Fruit fly (Drosophila melanogaster) whole organism, embryonic: ENCODE measurements around the gene Sil1.

ENCODE experiments used
- BEAF-32 ChIP-seq: fragments of 200-800 bp; sonication (Bioruptor generic); optimal IDR thresholded peaks from 3 replicates; lab custom pipeline; 2017; ENCODE audit warnings: missing biosample characterization, missing genetic modification characterization, mild to moderate bottlenecking, moderate library complexity, missing genetic modification reagents
- Bgb ChIP-seq: fragments of 200-800 bp; sonication (Bioruptor generic); IDR thresholded peaks from 2 replicates; pipeline ENCODE4 v1.3.6; 2022; ENCODE audit warnings: missing biosample characterization, missing genetic modification characterization; ENCODE audit not compliant: partially characterized antibody
- CG10267 ChIP-seq: fragments of 200-800 bp; sonication (Bioruptor generic); optimal IDR thresholded peaks from 2 replicates; lab custom pipeline; 2018; ENCODE audit warnings: missing biosample characterization, mild to moderate bottlenecking, missing genetic modification characterization, moderate library complexity
- CG12391 ChIP-seq: fragments of 200-800 bp; sonication (Bioruptor generic); optimal IDR thresholded peaks from 3 replicates; lab custom pipeline; 2018; ENCODE audit warnings: missing biosample characterization, mild to moderate bottlenecking, missing genetic modification characterization, moderate library complexity
- CG12659 ChIP-seq: fragments of 200-800 bp; sonication (Bioruptor generic); optimal IDR thresholded peaks from 3 replicates; lab custom pipeline; 2017; ENCODE audit warnings: mild to moderate bottlenecking, missing biosample characterization, missing genetic modification reagents, missing genetic modification characterization
- CG13894 ChIP-seq: fragments of 200-800 bp; sonication (Bioruptor generic); optimal IDR thresholded peaks from 3 replicates; lab custom pipeline; 2018; ENCODE audit warnings: missing biosample characterization, mild to moderate bottlenecking, missing genetic modification characterization, moderate library complexity
- CG14050 ChIP-seq: fragments of 200-800 bp; sonication (Bioruptor generic); IDR thresholded peaks from 3 replicates; pipeline ENCODE4 v1.3.6; 2022; ENCODE audit warnings: missing biosample characterization, missing genetic modification characterization
- CG14710 ChIP-seq: fragments of 200-800 bp; sonication (Bioruptor generic); optimal IDR thresholded peaks from 3 replicates; lab custom pipeline; 2019; ENCODE audit warnings: missing biosample characterization, mild to moderate bottlenecking, missing genetic modification characterization, moderate library complexity
- CG15514 ChIP-seq: fragments of 200-800 bp; sonication (Bioruptor generic); optimal IDR thresholded peaks from 3 replicates; lab custom pipeline; 2017; ENCODE audit warnings: missing biosample characterization, missing genetic modification characterization, mild to moderate bottlenecking, moderate library complexity, missing genetic modification reagents
- CG1603 ChIP-seq: fragments of 200-800 bp; sonication (Bioruptor generic); optimal IDR thresholded peaks from 2 replicates; lab custom pipeline; 2019; ENCODE audit warnings: missing biosample characterization, mild to moderate bottlenecking, missing genetic modification characterization, moderate library complexity
- CG2129 ChIP-seq: fragments of 200-800 bp; sonication (Bioruptor generic); IDR thresholded peaks from 2 replicates; pipeline ENCODE4 v1.3.6; 2022; ENCODE audit warnings: missing biosample characterization, missing genetic modification characterization; ENCODE audit not compliant: partially characterized antibody
- CG32532 ChIP-seq: fragments of 200-800 bp; sonication (Bioruptor generic); IDR thresholded peaks from 2 replicates; pipeline ENCODE4 v1.3.6; 2022; ENCODE audit warnings: missing biosample characterization, missing genetic modification characterization
- CG33557 ChIP-seq: fragments of 200-800 bp; sonication (Bioruptor generic); optimal IDR thresholded peaks from 2 replicates; lab custom pipeline; 2019; ENCODE audit warnings: missing biosample characterization, mild to moderate bottlenecking, missing genetic modification characterization, moderate library complexity
- CG4360 ChIP-seq: fragments of 200-800 bp; sonication (Bioruptor generic); IDR thresholded peaks from 2 replicates; pipeline ENCODE4 v1.3.6; 2022; ENCODE audit warnings: missing biosample characterization, missing genetic modification characterization
- CG4404 ChIP-seq: fragments of 200-800 bp; sonication (Bioruptor generic); IDR thresholded peaks from 2 replicates; pipeline ENCODE4 v1.3.6; 2022; ENCODE audit warnings: missing biosample characterization, missing genetic modification characterization
- CG8290 ChIP-seq, 3 experiments: fragments of 200-800 bp; sonication (Bioruptor generic); optimal IDR thresholded peaks; 2 replicates each; lab custom pipeline; 2016 to 2019; ENCODE audit warnings: missing biosample characterization in 3 of 3, missing genetic modification characterization in 3 of 3, mild to moderate bottlenecking in 2 of 3, moderate library complexity in 1 of 3
- CTCF ChIP-seq: fragments of 200-800 bp; sonication (Bioruptor generic); optimal IDR thresholded peaks from 2 replicates; lab custom pipeline; 2017; ENCODE audit warnings: missing biosample characterization, mild to moderate bottlenecking, missing genetic modification characterization, moderate library complexity
- CoRest ChIP-seq: fragments of 200-800 bp; sonication (Bioruptor generic); optimal IDR thresholded peaks from 3 replicates; lab custom pipeline; 2018; ENCODE audit warnings: missing biosample characterization, mild to moderate bottlenecking, missing genetic modification characterization, moderate library complexity
- Ets97D ChIP-seq: fragments of 200-800 bp; sonication (Bioruptor generic); optimal IDR thresholded peaks from 3 replicates; lab custom pipeline; 2016; ENCODE audit warnings: missing biosample characterization, missing genetic modification characterization
- Fer1 ChIP-seq: fragments of 200-800 bp; sonication (Bioruptor generic); optimal IDR thresholded peaks from 2 replicates; lab custom pipeline; 2017; ENCODE audit warnings: missing biosample characterization, mild to moderate bottlenecking, missing genetic modification characterization
- HmgZ ChIP-seq: fragments of 200-800 bp; sonication (Bioruptor generic); optimal IDR thresholded peaks from 2 replicates; lab custom pipeline; 2018; ENCODE audit warnings: missing biosample characterization, mild to moderate bottlenecking, missing genetic modification characterization
- Hr39 ChIP-seq: fragments of >200 bp; optimal IDR thresholded peaks from 2 replicates; lab custom pipeline; 2017
- Lhr ChIP-seq: fragments of 200-800 bp; sonication (Bioruptor generic); optimal IDR thresholded peaks from 3 replicates; lab custom pipeline; 2017; ENCODE audit warnings: mild to moderate bottlenecking, missing biosample characterization, missing genetic modification reagents, missing genetic modification characterization
- Mrtf ChIP-seq: fragments of 200-800 bp; sonication (Bioruptor generic); IDR thresholded peaks from 3 replicates; pipeline ENCODE4 v1.3.6; 2022; ENCODE audit warnings: missing biosample characterization, missing genetic modification characterization
- Opbp ChIP-seq: fragments of 200-800 bp; sonication (Bioruptor generic); IDR thresholded peaks from 3 replicates; pipeline ENCODE4 v1.3.6; 2022; ENCODE audit warnings: missing biosample characterization, missing genetic modification characterization; ENCODE audit not compliant: partially characterized antibody
- Scr ChIP-seq: fragments of 200-800 bp; sonication (Bioruptor generic); IDR thresholded peaks from 2 replicates; pipeline ENCODE4 v1.3.6; 2022; ENCODE audit warnings: missing biosample characterization, missing genetic modification characterization; ENCODE audit not compliant: partially characterized antibody
- Ssrp ChIP-seq: fragments of 200-800 bp; sonication (Bioruptor generic); optimal IDR thresholded peaks from 2 replicates; lab custom pipeline; 2018; ENCODE audit warnings: missing biosample characterization, mild to moderate bottlenecking, missing genetic modification characterization, moderate library complexity
- Xbp1 ChIP-seq: fragments of 200-800 bp; sonication (Bioruptor generic); optimal IDR thresholded peaks from 3 replicates; lab custom pipeline; 2016; ENCODE audit warnings: missing biosample characterization, mild to moderate bottlenecking, missing genetic modification characterization
- Xrp1 ChIP-seq: fragments of 200-800 bp; sonication (Bioruptor generic); IDR thresholded peaks from 2 replicates; pipeline ENCODE4 v1.3.6; 2022; ENCODE audit warnings: missing biosample characterization, missing genetic modification characterization
- YL-1 ChIP-seq: fragments of 200-800 bp; sonication (Bioruptor generic); optimal IDR thresholded peaks from 3 replicates; lab custom pipeline; 2017; ENCODE audit warnings: missing biosample characterization, mild to moderate bottlenecking, missing genetic modification characterization
- amos ChIP-seq: fragments of 200-800 bp; sonication (Bioruptor generic); IDR thresholded peaks from 2 replicates; pipeline ENCODE4 v1.3.6; 2022; ENCODE audit warnings: missing biosample characterization, missing genetic modification characterization; ENCODE audit not compliant: partially characterized antibody
- az2 ChIP-seq: fragments of 200-800 bp; sonication (Bioruptor generic); optimal IDR thresholded peaks from 3 replicates; lab custom pipeline; 2016; ENCODE audit warnings: missing biosample characterization, missing genetic modification characterization
- cas ChIP-seq: fragments of 200-800 bp; sonication (Bioruptor generic); IDR thresholded peaks from 2 replicates; pipeline ENCODE4 v1.3.6; 2022; ENCODE audit warnings: missing biosample characterization, missing genetic modification characterization
- cwo ChIP-seq: fragments of 200-800 bp; sonication (Bioruptor generic); optimal IDR thresholded peaks from 3 replicates; lab custom pipeline; 2017; ENCODE audit warnings: missing biosample characterization, missing genetic modification characterization, mild to moderate bottlenecking, moderate library complexity, missing genetic modification reagents
- disco-r ChIP-seq: fragments of 200-800 bp; sonication (Bioruptor generic); optimal IDR thresholded peaks from 2 replicates; lab custom pipeline; 2016; ENCODE audit warnings: missing biosample characterization, missing genetic modification characterization
- emc ChIP-seq: fragments of 200-800 bp; sonication (Bioruptor generic); optimal IDR thresholded peaks from 2 replicates; lab custom pipeline; 2016; ENCODE audit warnings: missing biosample characterization, missing genetic modification characterization
- gsb-n ChIP-seq: fragments of 200-800 bp; sonication (Bioruptor generic); optimal IDR thresholded peaks from 3 replicates; lab custom pipeline; 2018; ENCODE audit warnings: missing biosample characterization, mild to moderate bottlenecking, missing genetic modification characterization
- hb ChIP-seq: fragments of 200-800 bp; sonication (Bioruptor generic); IDR thresholded peaks from 3 replicates; pipeline ENCODE4 v1.3.6; 2022; ENCODE audit warnings: missing biosample characterization, missing genetic modification characterization; ENCODE audit not compliant: partially characterized antibody
- insv ChIP-seq, 2 experiments: fragments of 200-800 bp; sonication (Bioruptor generic); optimal IDR thresholded peaks; 3 replicates each; lab custom pipeline; 2016 to 2018; ENCODE audit warnings: missing biosample characterization in 2 of 2, missing genetic modification characterization in 2 of 2
- knrl ChIP-seq: fragments of 200-800 bp; sonication (Bioruptor generic); IDR thresholded peaks from 3 replicates; pipeline ENCODE4 v1.3.6; 2022; ENCODE audit warnings: missing biosample characterization, missing genetic modification characterization; ENCODE audit not compliant: partially characterized antibody
- org-1 ChIP-seq: fragments of 200-800 bp; sonication (Bioruptor generic); optimal IDR thresholded peaks from 2 replicates; lab custom pipeline; 2017; ENCODE audit warnings: missing biosample characterization, missing genetic modification characterization
- peb ChIP-seq: fragments of 200-800 bp; sonication (Bioruptor generic); IDR thresholded peaks from 2 replicates; pipeline ENCODE4 v1.3.6; 2022; ENCODE audit warnings: missing biosample characterization, missing genetic modification characterization
- salm ChIP-seq: fragments of 200-800 bp; sonication (Bioruptor generic); optimal IDR thresholded peaks from 2 replicates; lab custom pipeline; 2018; ENCODE audit warnings: missing biosample characterization, mild to moderate bottlenecking, missing genetic modification characterization
- stwl ChIP-seq: fragments of 200-800 bp; sonication (Bioruptor generic); optimal IDR thresholded peaks from 3 replicates; lab custom pipeline; 2018; ENCODE audit warnings: missing biosample characterization, mild to moderate bottlenecking, missing genetic modification characterization, moderate library complexity
- tap ChIP-seq: fragments of 200-800 bp; optimal IDR thresholded peaks from 3 replicates; lab custom pipeline; 2019; ENCODE audit warnings: missing biosample characterization, mild to moderate bottlenecking, missing genetic modification characterization, moderate library complexity
- unc-4 ChIP-seq: fragments of 200-800 bp; sonication (Bioruptor generic); IDR thresholded peaks from 2 replicates; pipeline ENCODE4 v1.3.6; 2022; ENCODE audit warnings: missing biosample characterization, missing genetic modification characterization; ENCODE audit not compliant: partially characterized antibody
- wek ChIP-seq: fragments of 200-800 bp; sonication (Bioruptor generic); optimal IDR thresholded peaks from 3 replicates; lab custom pipeline; 2018; ENCODE audit warnings: missing biosample characterization, mild to moderate bottlenecking, missing genetic modification characterization, moderate library complexity
- zf30C ChIP-seq: fragments of 200-800 bp; sonication (Bioruptor generic); optimal IDR thresholded peaks from 3 replicates; lab custom pipeline; 2018; ENCODE audit warnings: missing biosample characterization, mild to moderate bottlenecking, missing genetic modification characterization

The Sil1 gene

DNA sequence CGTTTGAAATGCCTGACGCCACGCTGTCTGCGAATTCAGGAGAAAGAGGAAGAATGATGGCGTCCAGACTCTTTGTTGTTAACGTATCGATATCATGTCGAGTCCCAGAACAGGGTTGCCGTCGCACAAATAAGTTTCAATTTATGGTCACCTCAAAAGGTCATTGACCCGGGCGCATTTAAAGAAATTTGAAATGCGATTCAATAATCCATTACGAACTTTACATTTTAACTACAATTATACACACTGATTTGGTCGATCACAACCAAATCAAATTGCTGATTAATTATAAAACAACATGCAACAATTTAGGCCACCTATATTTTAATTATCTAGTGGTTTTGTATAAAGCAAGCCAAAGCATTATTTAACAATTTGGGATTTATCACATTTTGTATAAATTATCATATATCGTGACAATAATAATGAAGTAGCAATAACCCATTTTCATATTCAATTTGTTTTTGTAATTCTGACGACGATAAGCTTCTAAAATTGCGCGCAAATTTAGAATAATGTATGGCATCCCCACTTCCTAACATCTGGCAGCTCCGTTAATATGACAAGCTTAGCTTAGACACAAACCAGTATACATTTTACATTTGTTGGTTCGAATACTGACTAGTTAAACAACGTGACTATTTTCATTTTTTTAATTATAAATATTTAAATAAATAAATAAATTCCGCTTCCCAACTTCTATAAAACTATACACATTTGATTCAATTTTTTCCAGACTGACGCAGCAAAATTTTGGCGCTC is 9.9 kb upstream of the Sil1 start, which contains the start of gene bam (continued):
- TF ChIP-seq peb (no peak), CG13894 (tag; lab: Kevin White, UChicago) (peak; percentile 27), CG4404 (GFP tag; lab: Robert Waterston, UW) (no peak), CG12659 (GFP tag; lab: Kevin White, UChicago) (peak; percentile 37), tap (peak; percentile 14), CG10267 (tag; lab: Kevin White, UChicago) (peak; percentile 53), Mrtf (GFP tag; lab: Robert Waterston, UW) (no peak), unc-4 (0 out of 2 replicates have a peak, but pooled peaks have one; percentile 20), Bgb (peak; percentile 55; the same call in 1 of the 2 replicates), cwo (GFP tag; lab: Kevin White, UChicago) (no peak), Ssrp (tag; lab: Kevin White, UChicago) (peak; percentile 34), CTCF (GFP tag; lab: Kevin White, UChicago) (peak; percentile 76), salm (no peak), knrl (GFP tag; lab: Robert Waterston, UW) (peak; percentile 54; the same call in 2 of the 3 replicates), Opbp (0 out of 3 replicates have a peak, but pooled peaks have one; percentile 31), CG15514 (peak; percentile 89), zf30C (GFP tag; lab: Kevin White, UChicago) (no peak), emc (GFP tag; lab: Kevin White, UChicago) (no peak), CG4360 (GFP tag; lab: Robert Waterston, UW) (no peak), gsb-n (peak; percentile 10), cas (no peak), hb (no peak), CG2129 (GFP tag; lab: Robert Waterston, UW) (no peak), CG14050 (GFP tag; lab: Robert Waterston, UW) (no peak), BEAF-32 (GFP tag; lab: Kevin White, UChicago) (peak; percentile 24), CoRest (tag; lab: Kevin White, UChicago) (peak; percentile 64), Hr39 (lab: Kevin White, UChicago) (no peak), stwl (peak; percentile 83), Fer1 (GFP tag; lab: Kevin White, UChicago) (peak; percentile 15), Xbp1 (GFP tag; lab: Kevin White, UChicago) (no peak), wek (no peak), disco-r (GFP tag; lab: Kevin White, UChicago) (no peak), Scr (GFP tag; lab: Robert Waterston, UW) (no peak), Lhr (GFP tag; lab: Kevin White, UChicago) (peak; percentile 84), CG14710 (peak; percentile 45), YL-1 (peak; percentile 18), Ets97D (peak; percentile 69), CG32532 (GFP tag; lab: Robert Waterston, UW) (no peak), CG12391 (tag; lab: Kevin White, UChicago) (peak; percentile 33), CG1603 (tag; lab: Kevin White, UChicago) (peak; percentile 57), az2 (no peak), CG33557 (GFP tag; lab: Kevin White, UChicago) (peak; percentile 15), insv (GFP tag; optimal IDR thresholded peaks at IDR 0.05; lab: Kevin White, UChicago) (peak in 1 of 2 experiments; percentile 46), Xrp1 (GFP tag; lab: Robert Waterston, UW) (no peak), HmgZ (tag; lab: Kevin White, UChicago) (peak; percentile 67), CG8290 (GFP tag; optimal IDR thresholded peaks at IDR 0.05; lab: Kevin White, UChicago) (peak; percentile 43), CG8290 (tag; optimal IDR thresholded peaks at IDR 0.05; lab: Kevin White, UChicago) (no peak), org-1 (GFP tag; lab: Kevin White, UChicago) (no peak), amos (peak; percentile 42)
